Worm (Caenorhabditis elegans) whole organism, midembryonic: Measurements from ENCODE around the gene F39H12.1.

Experiments used
- T22C8.4 ChIP-seq: fragments of 200-800 bp; sonication (Bioruptor generic); IDR thresholded peaks from 2 replicates; pipeline ENCODE4 v1.3.6; 2022; ENCODE audit warnings: missing genetic modification characterization, missing compliant biosample characterization
- flt-1 ChIP-seq: fragments of 200-800 bp; sonication (Bioruptor generic); IDR thresholded peaks from 2 replicates; pipeline ENCODE4 v1.3.6; 2022; ENCODE audit warnings: missing genetic modification characterization, missing compliant biosample characterization
- klf-2 ChIP-seq: fragments of 200-800 bp; sonication (Bioruptor generic); conservative IDR thresholded peaks from 2 replicates; pipeline ENCODE4 v1.3.6; 2022; ENCODE audit warnings: missing genetic modification reagents, missing genetic modification characterization, missing compliant biosample characterization
- med-1 ChIP-seq: sonication (generic microtip); optimal IDR thresholded peaks from 2 replicates; lab custom pipeline; 2017; ENCODE audit warnings: missing genetic modification characterization, mild to moderate bottlenecking, missing compliant biosample characterization, antibody characterized with exemption, missing genetic modification reagents; ENCODE audit not compliant: insufficient read depth
- ref-1 ChIP-seq: fragments of 200-800 bp; sonication (Bioruptor generic); conservative IDR thresholded peaks from 2 replicates; pipeline ENCODE4 v1.3.6; 2022; ENCODE audit warnings: missing genetic modification reagents, missing genetic modification characterization, missing compliant biosample characterization
- tab-1 ChIP-seq: fragments of 200-800 bp; sonication (Bioruptor generic); IDR thresholded peaks from 2 replicates; pipeline ENCODE4 v1.3.6; 2022; ENCODE audit warnings: missing genetic modification characterization, missing compliant biosample characterization
- ztf-29 ChIP-seq: fragments of 200-800 bp; sonication (Bioruptor generic); IDR thresholded peaks from 2 replicates; pipeline ENCODE4 v1.3.6; 2022; ENCODE audit warnings: missing genetic modification reagents, missing genetic modification characterization, missing compliant biosample characterization

DNA sequence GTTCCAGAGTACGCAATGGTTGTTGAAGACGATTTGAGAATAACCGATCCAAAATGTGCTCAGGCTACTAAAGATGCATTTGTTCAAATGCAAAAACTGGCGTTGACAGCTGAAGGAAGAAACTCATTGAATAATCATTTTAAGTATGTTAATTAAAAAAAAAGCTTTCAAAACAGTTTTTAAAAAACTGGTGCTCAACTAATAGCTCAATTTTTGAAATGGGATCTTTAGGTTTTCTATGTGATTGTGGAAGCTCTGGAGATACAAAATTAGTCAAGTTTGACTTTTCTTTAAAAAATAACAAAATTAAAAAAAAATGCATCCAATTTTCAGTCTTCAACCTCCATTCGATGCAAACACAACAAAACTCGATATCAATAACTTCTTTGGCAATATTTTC is 39.1 kb downstream of the F39H12.1 start:
- TF ChIP-seq med-1 (GFP tag; lab: Kevin White, UChicago) (no peak), T22C8.4 (GFP tag; lab: Robert Waterston, UW) (no peak), tab-1 (no peak), ztf-29 (GFP tag; lab: Robert Waterston, UW) (no peak), flt-1 (GFP tag; lab: Robert Waterston, UW) (no peak), klf-2 (GFP tag; lab: Robert Waterston, UW) (no peak), ref-1 (GFP tag; lab: Robert Waterston, UW) (no peak)
